Worm (Caenorhabditis elegans) whole organism, early embryonic: Measurements from ENCODE around the gene Y39B6A.33.

Source experiments
- F13C5.2 ChIP-seq: sonication (generic microtip); optimal IDR thresholded peaks from 2 replicates; lab custom pipeline; 2017; ENCODE audit warnings: mild to moderate bottlenecking, missing genetic modification characterization, inconsistent platforms, missing compliant biosample characterization
- ama-1 ChIP-seq: fragments of 150-350 bp; optimal IDR thresholded peaks from 2 replicates; lab custom pipeline; 2014
- ets-7 ChIP-seq: sonication (generic microtip); optimal IDR thresholded peaks from 2 replicates; lab custom pipeline; 2016; ENCODE audit warnings: missing genotype, missing genetic modification characterization, missing compliant biosample characterization
- flt-1 ChIP-seq: fragments of 200-800 bp; sonication (Bioruptor generic); IDR thresholded peaks from 2 replicates; pipeline ENCODE4 v1.3.6; 2022; ENCODE audit warnings: missing genetic modification characterization, missing compliant biosample characterization
- hnd-1 ChIP-seq: sonication (generic microtip); optimal IDR thresholded peaks from 2 replicates; lab custom pipeline; 2016; ENCODE audit warnings: missing genetic modification characterization, missing compliant biosample characterization
- pes-1 ChIP-seq: fragments of 200-800 bp; sonication (Bioruptor generic); IDR thresholded peaks from 2 replicates; pipeline ENCODE4 v1.3.6; 2022; ENCODE audit warnings: missing genetic modification reagents, missing genetic modification characterization, missing compliant biosample characterization
- sea-1 ChIP-seq: fragments of 200-800 bp; sonication (Bioruptor generic); conservative IDR thresholded peaks from 2 replicates; pipeline ENCODE4 v1.3.6; 2022; ENCODE audit warnings: missing genetic modification characterization, missing compliant biosample characterization
- tbx-37 ChIP-seq: fragments of 200-800 bp; sonication (Bioruptor generic); conservative IDR thresholded peaks from 2 replicates; pipeline ENCODE4 v1.3.6; 2022; ENCODE audit warnings: missing genetic modification reagents, missing genetic modification characterization, missing compliant biosample characterization

- no peak for TF ChIP-seq flt-1
- no peak for TF ChIP-seq tbx-37 (GFP tag; lab: Robert Waterston, UW)
- no peak for TF ChIP-seq ama-1 (lab: Kevin White, UChicago)
- TF ChIP-seq F13C5.2 (tag; lab: Kevin White, UChicago) = no peak
- no peak for TF ChIP-seq pes-1 (GFP tag; lab: Robert Waterston, UW)
- no peak for TF ChIP-seq ets-7 (tag; lab: Kevin White, UChicago)
- TF ChIP-seq hnd-1 (tag; lab: Kevin White, UChicago) = no peak
- TF ChIP-seq sea-1 (GFP tag; lab: Robert Waterston, UW) = no peak
Measured at ce11 chrV:19042256-19042655, 40.5 kb downstream of the Y39B6A.33 start, which contains the start of gene asp-16.
